Worm (Caenorhabditis elegans): ENCODE results near the gene Y66D12A.13.

Y66D12A.13 gene

ce11 chrIII:11548070-11548469, at the start of gene Y66D12A.13:
TSS of gene Y66D12A.13 (plus strand) at chrIII:11548370.
- TF ChIP-seq med-1 (GFP tag; optimal IDR thresholded peaks at IDR 0.05; ENCODE audit: insufficient read depth), result no peak
- no peak for TF ChIP-seq ztf-29 (GFP tag; IDR thresholded peaks at IDR 0.05)
- no peak for TF ChIP-seq ref-1 (GFP tag; conservative IDR thresholded peaks at IDR 0.05)
- TF ChIP-seq cog-1 (tag; optimal IDR thresholded peaks at IDR 0.05), result no peak
- TF ChIP-seq T22C8.4 (GFP tag; IDR thresholded peaks at IDR 0.05), result no peak
- no peak for TF ChIP-seq tab-1 (GFP tag; IDR thresholded peaks at IDR 0.05)
- no peak for TF ChIP-seq klf-2 (GFP tag; conservative IDR thresholded peaks at IDR 0.05)
- TF ChIP-seq flt-1 (GFP tag; IDR thresholded peaks at IDR 0.05), result no peak
- TF ChIP-seq ztf-23 (GFP tag; IDR thresholded peaks at IDR 0.05), result no peak

ce11 chrIII:11500647-11501046, 47.5 kb upstream of the Y66D12A.13 start, which contains the start of gene nars-2:
TSS of gene nars-2 (minus strand) at chrIII:11500747.
- TF ChIP-seq ztf-29 (GFP tag; IDR thresholded peaks at IDR 0.05) (no peak), ztf-23 (GFP tag; IDR thresholded peaks at IDR 0.05) (no peak), T22C8.4 (GFP tag; IDR thresholded peaks at IDR 0.05) (no peak), flt-1 (GFP tag; IDR thresholded peaks at IDR 0.05) (no peak), med-1 (GFP tag; optimal IDR thresholded peaks at IDR 0.05; ENCODE audit: insufficient read depth) (no peak), tab-1 (GFP tag; IDR thresholded peaks at IDR 0.05) (no peak), ref-1 (GFP tag; conservative IDR thresholded peaks at IDR 0.05) (no peak), cog-1 (tag; optimal IDR thresholded peaks at IDR 0.05) (no peak), klf-2 (GFP tag; conservative IDR thresholded peaks at IDR 0.05) (no peak)

- TF ChIP-seq ref-1 (GFP tag; conservative IDR thresholded peaks at IDR 0.05), result no peak
- no peak for TF ChIP-seq ztf-29 (GFP tag; IDR thresholded peaks at IDR 0.05)
- TF ChIP-seq klf-2 (GFP tag; conservative IDR thresholded peaks at IDR 0.05), result no peak
- no peak for TF ChIP-seq ztf-23 (GFP tag; IDR thresholded peaks at IDR 0.05)
- no peak for TF ChIP-seq flt-1 (GFP tag; IDR thresholded peaks at IDR 0.05)
- TF ChIP-seq cog-1 (tag; optimal IDR thresholded peaks at IDR 0.05), result no peak
- no peak for TF ChIP-seq med-1 (GFP tag; optimal IDR thresholded peaks at IDR 0.05; ENCODE audit: insufficient read depth)
- TF ChIP-seq T22C8.4 (GFP tag; IDR thresholded peaks at IDR 0.05), result no peak
- no peak for TF ChIP-seq tab-1 (GFP tag; IDR thresholded peaks at IDR 0.05)
These were observed 45.4 kb upstream of the Y66D12A.13 start, which contains the start of gene tin-10 for ce11 chrIII:11502753-11503152. TSS of gene tin-10 (minus strand) at chrIII:11502853.

ce11 chrIII:11505213-11505612, 43.0 kb upstream of the Y66D12A.13 start, which contains the start of the genes Y66D12A.21 and spe-6:
TSS of gene Y66D12A.21 (minus strand) at chrIII:11505302.
TSS of gene spe-6 (plus strand) at chrIII:11505488.
- TF ChIP-seq flt-1 (GFP tag; IDR thresholded peaks at IDR 0.05), result no peak
- no peak for TF ChIP-seq tab-1 (GFP tag; IDR thresholded peaks at IDR 0.05)
- TF ChIP-seq cog-1 (tag; optimal IDR thresholded peaks at IDR 0.05), result no peak
- TF ChIP-seq ztf-23 (GFP tag; IDR thresholded peaks at IDR 0.05), result no peak
- no peak for TF ChIP-seq med-1 (GFP tag; optimal IDR thresholded peaks at IDR 0.05; ENCODE audit: insufficient read depth)
- TF ChIP-seq klf-2 (GFP tag; conservative IDR thresholded peaks at IDR 0.05), result no peak
- TF ChIP-seq ref-1 (GFP tag; conservative IDR thresholded peaks at IDR 0.05), result no peak
- no peak for TF ChIP-seq T22C8.4 (GFP tag; IDR thresholded peaks at IDR 0.05)
- no peak for TF ChIP-seq ztf-29 (GFP tag; IDR thresholded peaks at IDR 0.05)

- TF ChIP-seq flt-1 (GFP tag; IDR thresholded peaks at IDR 0.05) (no peak), ztf-29 (GFP tag; IDR thresholded peaks at IDR 0.05) (0 out of 2 replicates have a peak, but pooled peaks have one; percentile 36), med-1 (GFP tag; optimal IDR thresholded peaks at IDR 0.05; ENCODE audit: insufficient read depth) (no peak), T22C8.4 (GFP tag; IDR thresholded peaks at IDR 0.05) (no peak)
These were observed 42.5 kb upstream of the Y66D12A.13 start for ce11 chrIII:11505621-11506020.

- no peak for TF ChIP-seq klf-2 (GFP tag; conservative IDR thresholded peaks at IDR 0.05)
- no peak for TF ChIP-seq cog-1 (tag; optimal IDR thresholded peaks at IDR 0.05)
- TF ChIP-seq ztf-23 (GFP tag; IDR thresholded peaks at IDR 0.05), result no peak
- TF ChIP-seq ref-1 (GFP tag; conservative IDR thresholded peaks at IDR 0.05), result no peak
- no peak for TF ChIP-seq tab-1 (GFP tag; IDR thresholded peaks at IDR 0.05)
- TF ChIP-seq ztf-29 (GFP tag; IDR thresholded peaks at IDR 0.05), result no peak
- no peak for TF ChIP-seq med-1 (GFP tag; optimal IDR thresholded peaks at IDR 0.05; ENCODE audit: insufficient read depth)
- no peak for TF ChIP-seq flt-1 (GFP tag; IDR thresholded peaks at IDR 0.05)
- no peak for TF ChIP-seq T22C8.4 (GFP tag; IDR thresholded peaks at IDR 0.05)
These were observed 39.4 kb upstream of the Y66D12A.13 start, which contains the start of gene Y66D12A.19 for ce11 chrIII:11508816-11509215. TSS of gene Y66D12A.19 (plus strand) at chrIII:11509081.

ce11 chrIII:11510120-11510519, 38.0 kb upstream of the Y66D12A.13 start:
- TF ChIP-seq T22C8.4 (GFP tag; IDR thresholded peaks at IDR 0.05) (no peak), cog-1 (tag; optimal IDR thresholded peaks at IDR 0.05) (no peak), ztf-23 (GFP tag; IDR thresholded peaks at IDR 0.05) (no peak), klf-2 (GFP tag; conservative IDR thresholded peaks at IDR 0.05) (no peak), ztf-29 (GFP tag; IDR thresholded peaks at IDR 0.05) (no peak), flt-1 (GFP tag; IDR thresholded peaks at IDR 0.05) (no peak), ref-1 (GFP tag; conservative IDR thresholded peaks at IDR 0.05) (no peak), tab-1 (GFP tag; IDR thresholded peaks at IDR 0.05) (no peak), med-1 (GFP tag; optimal IDR thresholded peaks at IDR 0.05; ENCODE audit: insufficient read depth) (no peak)

- TF ChIP-seq ztf-23 (GFP tag; IDR thresholded peaks at IDR 0.05) (no peak), flt-1 (GFP tag; IDR thresholded peaks at IDR 0.05) (no peak), klf-2 (GFP tag; conservative IDR thresholded peaks at IDR 0.05) (no peak), ref-1 (GFP tag; conservative IDR thresholded peaks at IDR 0.05) (no peak), T22C8.4 (GFP tag; IDR thresholded peaks at IDR 0.05) (no peak), tab-1 (GFP tag; IDR thresholded peaks at IDR 0.05) (no peak), ztf-29 (GFP tag; IDR thresholded peaks at IDR 0.05) (no peak), cog-1 (tag; optimal IDR thresholded peaks at IDR 0.05) (no peak), med-1 (GFP tag; optimal IDR thresholded peaks at IDR 0.05; ENCODE audit: insufficient read depth) (no peak)
These were observed 37.3 kb upstream of the Y66D12A.13 start for ce11 chrIII:11510826-11511225.

- no peak for TF ChIP-seq med-1 (GFP tag; optimal IDR thresholded peaks at IDR 0.05; ENCODE audit: insufficient read depth)
- TF ChIP-seq cog-1 (tag; optimal IDR thresholded peaks at IDR 0.05), result no peak
These were observed 24.6 kb upstream of the Y66D12A.13 start, which contains the start of the genes Y66D12A.16 and such-1 for ce11 chrIII:11523504-11524025. TSS of gene Y66D12A.16 (plus strand) at chrIII:11523554. TSS of gene such-1 (minus strand) at chrIII:11523759.

- TF ChIP-seq klf-2 (GFP tag; conservative IDR thresholded peaks at IDR 0.05), result no peak
- no peak for TF ChIP-seq ref-1 (GFP tag; conservative IDR thresholded peaks at IDR 0.05)
- TF ChIP-seq T22C8.4 (GFP tag; IDR thresholded peaks at IDR 0.05), result no peak
- no peak for TF ChIP-seq flt-1 (GFP tag; IDR thresholded peaks at IDR 0.05)
- no peak for TF ChIP-seq ztf-23 (GFP tag; IDR thresholded peaks at IDR 0.05)
- TF ChIP-seq ztf-29 (GFP tag; IDR thresholded peaks at IDR 0.05), result no peak
These were observed 24.1 kb upstream of the Y66D12A.13 start for ce11 chrIII:11524073-11524472.
